Fruit fly (Drosophila melanogaster) whole organism, embryonic: ENCODE results near the gene Gr21a.

Experiments used
- ATbp ChIP-seq: fragments of 200-800 bp; sonication (Bioruptor generic); optimal IDR thresholded peaks from 2 replicates; lab custom pipeline; 2017; ENCODE audit warnings: missing biosample characterization, mild to moderate bottlenecking, missing genetic modification characterization, missing genetic modification reagents
- BtbVII ChIP-seq: fragments of 200-800 bp; sonication (Bioruptor generic); optimal IDR thresholded peaks from 3 replicates; lab custom pipeline; 2017; ENCODE audit warnings: missing biosample characterization, mild to moderate bottlenecking, missing genetic modification characterization
- CG10147 ChIP-seq: fragments of 200-800 bp; sonication (Bioruptor generic); optimal IDR thresholded peaks from 2 replicates; lab custom pipeline; 2019; ENCODE audit warnings: missing biosample characterization, mild to moderate bottlenecking, missing genetic modification characterization, moderate library complexity
- CG10959 ChIP-seq: fragments of 200-800 bp; sonication (Bioruptor generic); IDR thresholded peaks from 2 replicates; pipeline ENCODE4 v1.3.6; 2022; ENCODE audit warnings: missing biosample characterization, missing genetic modification characterization
- CG11504 ChIP-seq: fragments of 200-800 bp; sonication (Bioruptor generic); optimal IDR thresholded peaks from 3 replicates; lab custom pipeline; 2019; ENCODE audit warnings: missing biosample characterization, mild to moderate bottlenecking, missing genetic modification characterization, moderate library complexity
- CG12391 ChIP-seq: fragments of 200-800 bp; sonication (Bioruptor generic); optimal IDR thresholded peaks from 3 replicates; lab custom pipeline; 2018; ENCODE audit warnings: missing biosample characterization, mild to moderate bottlenecking, missing genetic modification characterization, moderate library complexity
- CG12659 ChIP-seq: fragments of 200-800 bp; sonication (Bioruptor generic); optimal IDR thresholded peaks from 3 replicates; lab custom pipeline; 2017; ENCODE audit warnings: mild to moderate bottlenecking, missing biosample characterization, missing genetic modification reagents, missing genetic modification characterization
- CG13775 ChIP-seq: fragments of 200-800 bp; sonication (Bioruptor generic); optimal IDR thresholded peaks from 3 replicates; lab custom pipeline; 2017; ENCODE audit warnings: missing biosample characterization, mild to moderate bottlenecking, missing genetic modification characterization
- CG1602 ChIP-seq: fragments of 200-800 bp; sonication (Bioruptor generic); optimal IDR thresholded peaks from 3 replicates; lab custom pipeline; 2016; ENCODE audit warnings: missing biosample characterization, missing genetic modification characterization
- CG18011 ChIP-seq: fragments of 200-800 bp; sonication (Bioruptor generic); optimal IDR thresholded peaks from 2 replicates; lab custom pipeline; 2017; ENCODE audit warnings: missing biosample characterization, missing genetic modification characterization, mild to moderate bottlenecking, moderate library complexity, missing genotype
- CG30020 ChIP-seq: fragments of 200-800 bp; optimal IDR thresholded peaks from 2 replicates; lab custom pipeline; 2019; ENCODE audit warnings: missing biosample characterization, mild to moderate bottlenecking, missing genetic modification characterization, moderate library complexity
- CG31224 ChIP-seq: fragments of 200-800 bp; sonication (Bioruptor generic); IDR thresholded peaks from 2 replicates; pipeline ENCODE4 v1.3.6; 2022; ENCODE audit warnings: missing biosample characterization, missing genetic modification characterization
- CG32767 ChIP-seq: fragments of 200-800 bp; sonication (Bioruptor generic); IDR thresholded peaks from 2 replicates; pipeline ENCODE4 v1.3.6; 2022; ENCODE audit warnings: missing biosample characterization, missing genetic modification characterization
- CG34224 ChIP-seq: fragments of 200-800 bp; sonication (Bioruptor generic); IDR thresholded peaks from 3 replicates; pipeline ENCODE4 v1.3.6; 2022; ENCODE audit warnings: missing biosample characterization, missing genetic modification characterization; ENCODE audit not compliant: partially characterized antibody
- CG5180 ChIP-seq: fragments of 200-800 bp; sonication (Bioruptor generic); optimal IDR thresholded peaks from 3 replicates; lab custom pipeline; 2017; ENCODE audit warnings: missing biosample characterization, missing genetic modification characterization, mild to moderate bottlenecking, moderate library complexity, missing genetic modification reagents
- CG7372 ChIP-seq: fragments of 200-800 bp; sonication (Bioruptor generic); IDR thresholded peaks from 2 replicates; pipeline ENCODE4 v1.3.6; 2022; ENCODE audit warnings: missing biosample characterization, missing genetic modification characterization
- CG8290 ChIP-seq, 3 experiments: fragments of 200-800 bp; sonication (Bioruptor generic); optimal IDR thresholded peaks; 2 replicates each; lab custom pipeline; 2016 to 2019; ENCODE audit warnings: missing biosample characterization in 3 of 3, missing genetic modification characterization in 3 of 3, mild to moderate bottlenecking in 2 of 3, moderate library complexity in 1 of 3
- CG9609 ChIP-seq: fragments of 200-800 bp; sonication (Bioruptor generic); optimal IDR thresholded peaks from 3 replicates; lab custom pipeline; 2016; ENCODE audit warnings: missing biosample characterization, missing genetic modification characterization
- Deaf1 ChIP-seq: fragments of 200-800 bp; optimal IDR thresholded peaks from 3 replicates; lab custom pipeline; 2019; ENCODE audit warnings: missing biosample characterization, mild to moderate bottlenecking, missing genetic modification characterization, moderate library complexity
- HLH3B ChIP-seq: fragments of 200-800 bp; sonication (Bioruptor generic); IDR thresholded peaks from 2 replicates; pipeline ENCODE4 v1.3.6; 2022; ENCODE audit warnings: missing biosample characterization, missing genetic modification characterization
- Lim3 ChIP-seq: fragments of 200-800 bp; sonication (Bioruptor generic); IDR thresholded peaks from 2 replicates; pipeline ENCODE4 v1.3.6; 2022; ENCODE audit warnings: missing biosample characterization, missing genetic modification characterization
- MESR4 ChIP-seq: fragments of 200-800 bp; sonication (Bioruptor generic); optimal IDR thresholded peaks from 2 replicates; lab custom pipeline; 2018; ENCODE audit warnings: missing biosample characterization, mild to moderate bottlenecking, missing genetic modification characterization, moderate library complexity
- Meics ChIP-seq: fragments of 200-800 bp; sonication (Bioruptor generic); optimal IDR thresholded peaks from 2 replicates; lab custom pipeline; 2017; ENCODE audit warnings: missing biosample characterization, mild to moderate bottlenecking, missing genetic modification characterization
- Side ChIP-seq: fragments of 200-800 bp; sonication (Bioruptor generic); optimal IDR thresholded peaks from 2 replicates; lab custom pipeline; 2016; ENCODE audit warnings: missing biosample characterization, missing genetic modification characterization
- Tbp ChIP-seq: fragments of >200 bp; optimal IDR thresholded peaks from 2 replicates; lab custom pipeline; 2018; ENCODE audit warnings: missing biosample characterization, missing genetic modification characterization
- abd-A ChIP-seq: fragments of 200-800 bp; sonication (Bioruptor generic); optimal IDR thresholded peaks from 3 replicates; lab custom pipeline; 2019; ENCODE audit warnings: missing biosample characterization, mild to moderate bottlenecking, missing genetic modification characterization, moderate library complexity
- aop ChIP-seq: fragments of 200-800 bp; sonication (Bioruptor generic); IDR thresholded peaks from 2 replicates; pipeline ENCODE4 v1.3.6; 2022; ENCODE audit warnings: missing biosample characterization, missing genetic modification characterization
- cg ChIP-seq: fragments of 200-800 bp; sonication (Bioruptor generic); optimal IDR thresholded peaks from 3 replicates; lab custom pipeline; 2019; ENCODE audit warnings: missing biosample characterization, mild to moderate bottlenecking, missing genetic modification characterization, moderate library complexity
- croc ChIP-seq: fragments of 200-800 bp; sonication (Bioruptor generic); conservative IDR thresholded peaks from 3 replicates; pipeline ENCODE4 v1.3.6; 2022; ENCODE audit warnings: missing biosample characterization, missing genetic modification characterization
- cwo ChIP-seq: fragments of 200-800 bp; sonication (Bioruptor generic); optimal IDR thresholded peaks from 3 replicates; lab custom pipeline; 2017; ENCODE audit warnings: missing biosample characterization, missing genetic modification characterization, mild to moderate bottlenecking, moderate library complexity, missing genetic modification reagents
- dan ChIP-seq: fragments of 200-800 bp; sonication (Bioruptor generic); IDR thresholded peaks from 2 replicates; pipeline ENCODE4 v1.3.6; 2022; ENCODE audit warnings: missing biosample characterization, missing genetic modification characterization
- dm ChIP-seq: fragments of 200-800 bp; sonication (Bioruptor generic); optimal IDR thresholded peaks from 3 replicates; lab custom pipeline; 2016; ENCODE audit warnings: missing biosample characterization, missing genetic modification characterization
- dmrt99B ChIP-seq: fragments of 200-800 bp; sonication (Bioruptor generic); optimal IDR thresholded peaks from 2 replicates; lab custom pipeline; 2018; ENCODE audit warnings: missing biosample characterization, mild to moderate bottlenecking, missing genetic modification characterization, moderate library complexity
- emc ChIP-seq: fragments of 200-800 bp; sonication (Bioruptor generic); optimal IDR thresholded peaks from 2 replicates; lab custom pipeline; 2016; ENCODE audit warnings: missing biosample characterization, missing genetic modification characterization
- eve ChIP-seq, 2 experiments: fragments of >200 bp; optimal IDR thresholded peaks; 2 replicates each; lab custom pipeline; 2017; ENCODE audit warnings: missing biosample characterization in 2 of 2, missing genetic modification characterization in 2 of 2
- fd3F ChIP-seq: fragments of 200-800 bp; sonication (Bioruptor generic); optimal IDR thresholded peaks from 2 replicates; lab custom pipeline; 2018; ENCODE audit warnings: missing biosample characterization, mild to moderate bottlenecking, missing genetic modification characterization, moderate library complexity
- fd96Cb ChIP-seq: fragments of 200-800 bp; sonication (Bioruptor generic); optimal IDR thresholded peaks from 2 replicates; lab custom pipeline; 2018; ENCODE audit warnings: missing biosample characterization, mild to moderate bottlenecking, missing genetic modification characterization, moderate library complexity
- gce ChIP-seq: fragments of 200-800 bp; sonication (Bioruptor generic); IDR thresholded peaks from 3 replicates; pipeline ENCODE4 v1.3.6; 2022; ENCODE audit warnings: missing biosample characterization, missing genetic modification characterization
- hb ChIP-seq: fragments of 200-800 bp; sonication (Bioruptor generic); IDR thresholded peaks from 3 replicates; pipeline ENCODE4 v1.3.6; 2022; ENCODE audit warnings: missing biosample characterization, missing genetic modification characterization; ENCODE audit not compliant: partially characterized antibody
- hbn ChIP-seq: fragments of 200-800 bp; sonication (Bioruptor generic); IDR thresholded peaks from 2 replicates; pipeline ENCODE4 v1.3.6; 2022; ENCODE audit warnings: missing biosample characterization, missing genetic modification characterization; ENCODE audit not compliant: partially characterized antibody
- insv ChIP-seq, 2 experiments: fragments of 200-800 bp; sonication (Bioruptor generic); optimal IDR thresholded peaks; 3 replicates each; lab custom pipeline; 2016 to 2018; ENCODE audit warnings: missing biosample characterization in 2 of 2, missing genetic modification characterization in 2 of 2
- luna ChIP-seq: fragments of 200-800 bp; sonication (Bioruptor generic); optimal IDR thresholded peaks from 2 replicates; lab custom pipeline; 2016; ENCODE audit warnings: missing biosample characterization, missing genetic modification characterization
- sisA ChIP-seq: fragments of 200-800 bp; sonication (Bioruptor generic); IDR thresholded peaks from 2 replicates; pipeline ENCODE4 v1.3.6; 2022; ENCODE audit warnings: missing biosample characterization, missing genetic modification characterization
- tgo ChIP-seq: fragments of 200-800 bp; sonication (Bioruptor generic); IDR thresholded peaks from 3 replicates; pipeline ENCODE4 v1.3.6; 2022; ENCODE audit warnings: missing biosample characterization, missing genetic modification characterization
- twi ChIP-seq: fragments of 200-800 bp; optimal IDR thresholded peaks from 2 replicates; lab custom pipeline; 2019; ENCODE audit warnings: missing biosample characterization, mild to moderate bottlenecking, missing genetic modification characterization, moderate library complexity
- unpg ChIP-seq: fragments of 200-800 bp; sonication (Bioruptor generic); optimal IDR thresholded peaks from 3 replicates; lab custom pipeline; 2018; ENCODE audit warnings: missing biosample characterization, mild to moderate bottlenecking, missing genetic modification characterization, moderate library complexity
- zf30C ChIP-seq: fragments of 200-800 bp; sonication (Bioruptor generic); optimal IDR thresholded peaks from 3 replicates; lab custom pipeline; 2018; ENCODE audit warnings: missing biosample characterization, mild to moderate bottlenecking, missing genetic modification characterization
- zfh1 ChIP-seq: fragments of 200-800 bp; sonication (Bioruptor generic); IDR thresholded peaks from 3 replicates; pipeline ENCODE4 v1.3.6; 2022; ENCODE audit warnings: missing biosample characterization, missing genetic modification characterization

Gene Gr21a

dm6 chr2L:819315-820032 is 39.2 kb downstream of the Gr21a start, which contains the start of the genes PGAP2 and Clp (continued):
- TF ChIP-seq CG8290 (GFP tag; optimal IDR thresholded peaks at IDR 0.05; lab: Kevin White, UChicago) (peak; percentile 81), CG8290 (tag; optimal IDR thresholded peaks at IDR 0.05; lab: Kevin White, UChicago) (no peak), gce (GFP tag; lab: Robert Waterston, UW) (no peak), fd96Cb (peak; percentile 62), zfh1 (GFP tag; lab: Robert Waterston, UW) (peak; percentile 65; the same call in 2 of the 3 replicates), CG18011 (GFP tag; lab: Kevin White, UChicago) (peak; percentile 9), abd-A (no peak), CG5180 (GFP tag; lab: Kevin White, UChicago) (peak; percentile 46), zf30C (no peak), fd3F (GFP tag; lab: Kevin White, UChicago) (peak; percentile 68), Meics (GFP tag; lab: Kevin White, UChicago) (peak; percentile 66), HLH3B (GFP tag; lab: Robert Waterston, UW) (peak; percentile 58), CG9609 (peak; percentile 35), Deaf1 (tag; lab: Kevin White, UChicago) (no peak), CG12659 (GFP tag; lab: Kevin White, UChicago) (peak; percentile 79), CG34224 (no peak; the same call in 2 of the 3 replicates), CG12391 (tag; lab: Kevin White, UChicago) (peak; percentile 89), cg (GFP tag; lab: Kevin White, UChicago) (no peak), CG10959 (GFP tag; lab: Robert Waterston, UW) (peak; percentile 40; the same call in 1 of the 2 replicates), luna (GFP tag; lab: Kevin White, UChicago) (no peak), Lim3 (GFP tag; lab: Robert Waterston, UW) (no peak), hb (0 out of 3 replicates have a peak, but pooled peaks have one; percentile 68), croc (GFP tag; lab: Robert Waterston, UW) (peak; percentile 71), cwo (GFP tag; lab: Kevin White, UChicago) (peak; percentile 38), CG1602 (GFP tag; lab: Kevin White, UChicago) (peak; percentile 79), dmrt99B (tag; lab: Kevin White, UChicago) (no peak), CG7372 (GFP tag; lab: Robert Waterston, UW) (peak; percentile 93), CG11504 (peak; percentile 80), MESR4 (GFP tag; lab: Kevin White, UChicago) (no peak), CG10147 (GFP tag; lab: Kevin White, UChicago) (peak; percentile 38), ATbp (GFP tag; lab: Kevin White, UChicago) (peak; percentile 6), unpg (GFP tag; lab: Kevin White, UChicago) (peak; percentile 69), CG31224 (GFP tag; lab: Robert Waterston, UW) (peak; percentile 67), dm (peak; percentile 22), aop (no peak), CG13775 (GFP tag; lab: Kevin White, UChicago) (peak; percentile 82), CG32767 (GFP tag; lab: Robert Waterston, UW) (peak; percentile 71; the same call in 1 of the 2 replicates), BtbVII (GFP tag; lab: Kevin White, UChicago) (no peak), emc (peak; percentile 13), insv (GFP tag; optimal IDR thresholded peaks at IDR 0.05; lab: Kevin White, UChicago) (no peak), Tbp (GFP tag; lab: Kevin White, UChicago) (peak; percentile 43), twi (tag; lab: Kevin White, UChicago) (peak; percentile 63), Side (GFP tag; lab: Kevin White, UChicago) (no peak), eve (GFP tag; optimal IDR thresholded peaks at IDR 0.05; lab: Kevin White, UChicago) (no peak), hbn (GFP tag; lab: Robert Waterston, UW) (0 out of 2 replicates have a peak, but pooled peaks have one; percentile 31), tgo (GFP tag; lab: Robert Waterston, UW) (peak; percentile 80), sisA (peak; percentile 76), dan (GFP tag; lab: Robert Waterston, UW) (no peak), CG30020 (tag; lab: Kevin White, UChicago) (peak; percentile 60)
